Worm (Caenorhabditis elegans) whole organism, L4 larva: ENCODE results near the gene F21A3.3.

Experiments
- F49E8.2 ChIP-seq: sonication (generic microtip); optimal IDR thresholded peaks from 2 replicates; lab custom pipeline; 2016; ENCODE audit warnings: missing compliant biosample characterization, mild to moderate bottlenecking, missing genetic modification characterization, borderline replicate concordance
- R02D3.7 ChIP-seq: fragments of 150-350 bp; sonication (generic microtip); optimal IDR thresholded peaks from 3 replicates; lab custom pipeline; 2014; ENCODE audit warnings: missing biosample characterization, missing genetic modification characterization
- T20F7.1 ChIP-seq: fragments of 200-800 bp; sonication (Bioruptor generic); optimal IDR thresholded peaks from 2 replicates; lab custom pipeline; 2018; ENCODE audit warnings: mild to moderate bottlenecking, missing genetic modification characterization, missing compliant biosample characterization
- T26A8.4 ChIP-seq: fragments of 200-800 bp; sonication (Bioruptor generic); IDR thresholded peaks from 2 replicates; pipeline ENCODE4 v1.3.6; 2022; ENCODE audit warnings: missing genetic modification characterization, missing compliant biosample characterization
- Y105C5A.15 ChIP-seq: fragments of 200-800 bp; sonication (Bioruptor generic); IDR thresholded peaks from 2 replicates; pipeline ENCODE4 v1.3.6; 2022; ENCODE audit warnings: missing genetic modification characterization, missing compliant biosample characterization
- Y5F2A.4 ChIP-seq: fragments of 200-800 bp; sonication (Bioruptor generic); optimal IDR thresholded peaks from 2 replicates; lab custom pipeline; 2018; ENCODE audit warnings: mild to moderate bottlenecking, missing genetic modification characterization, missing compliant biosample characterization
- ZK337.2 ChIP-seq: fragments of 200-800 bp; sonication (Bioruptor generic); IDR thresholded peaks from 2 replicates; pipeline ENCODE4 v1.3.6; 2022; ENCODE audit warnings: missing genetic modification reagents, missing genetic modification characterization, missing compliant biosample characterization
- ZK546.5 ChIP-seq, 2 experiments: sonication (generic microtip); optimal IDR thresholded peaks; 2 replicates each; lab custom pipeline; 2017; ENCODE audit warnings: missing biosample characterization in 2 of 2, missing genetic modification characterization in 2 of 2
- arid-1 ChIP-seq: fragments of 200-800 bp; sonication (Bioruptor generic); conservative IDR thresholded peaks from 2 replicates; pipeline ENCODE4 v1.3.6; 2022; ENCODE audit warnings: missing genetic modification reagents, missing genetic modification characterization, missing compliant biosample characterization
- attf-4 ChIP-seq: sonication (generic microtip); optimal IDR thresholded peaks from 3 replicates; lab custom pipeline; 2017; ENCODE audit warnings: missing biosample characterization, missing genetic modification characterization
- ceh-28 ChIP-seq: fragments of 150-350 bp; optimal IDR thresholded peaks from 2 replicates; lab custom pipeline; 2014; ENCODE audit warnings: missing biosample characterization, missing genetic modification reagents, missing genetic modification characterization
- ceh-62 ChIP-seq: sonication (generic microtip); optimal IDR thresholded peaks from 2 replicates; lab custom pipeline; 2017; ENCODE audit warnings: missing biosample characterization, missing genetic modification characterization
- ceh-82 ChIP-seq: sonication (generic microtip); optimal IDR thresholded peaks from 2 replicates; lab custom pipeline; 2017; ENCODE audit warnings: missing biosample characterization, missing genetic modification characterization
- ces-1 ChIP-seq: fragments of 150-350 bp; sonication (generic microtip); optimal IDR thresholded peaks from 4 replicates; lab custom pipeline; 2014; ENCODE audit warnings: missing biosample characterization, missing genetic modification reagents, missing genetic modification characterization
- daf-8 ChIP-seq: fragments of 200-800 bp; sonication (Bioruptor generic); IDR thresholded peaks from 2 replicates; pipeline ENCODE4 v1.3.6; 2022; ENCODE audit warnings: missing genetic modification characterization, missing compliant biosample characterization
- dpl-1 ChIP-seq: fragments of 150-350 bp; optimal IDR thresholded peaks from 2 replicates; lab custom pipeline; 2014; ENCODE audit warnings: missing biosample characterization, missing genetic modification reagents, missing genetic modification characterization
- duxl-1 ChIP-seq: sonication (generic microtip); optimal IDR thresholded peaks from 2 replicates; lab custom pipeline; 2016; ENCODE audit warnings: mild to moderate bottlenecking, missing genetic modification characterization, moderate library complexity, missing compliant biosample characterization; ENCODE audit not compliant: poor library complexity
- dve-1 ChIP-seq: sonication (generic microtip); optimal IDR thresholded peaks from 2 replicates; lab custom pipeline; 2017; ENCODE audit warnings: antibody characterized with exemption, mild to moderate bottlenecking, missing genetic modification characterization, missing compliant biosample characterization; ENCODE audit not compliant: insufficient read depth
- egl-43 ChIP-seq: fragments of 200-800 bp; sonication (Bioruptor generic); IDR thresholded peaks from 2 replicates; pipeline ENCODE4 v1.3.6; 2022; ENCODE audit warnings: missing genetic modification reagents, missing genetic modification characterization, missing compliant biosample characterization
- gei-8 ChIP-seq: fragments of 200-800 bp; sonication (Bioruptor generic); optimal IDR thresholded peaks from 2 replicates; lab custom pipeline; 2018; ENCODE audit warnings: mild to moderate bottlenecking, missing genetic modification characterization, missing compliant biosample characterization
- hlh-11 ChIP-seq: fragments of 200-800 bp; sonication (Bioruptor generic); optimal IDR thresholded peaks from 2 replicates; lab custom pipeline; 2018; ENCODE audit warnings: mild to moderate bottlenecking, missing genetic modification characterization, missing compliant biosample characterization
- hlh-30 ChIP-seq: sonication (generic microtip); optimal IDR thresholded peaks from 2 replicates; lab custom pipeline; 2017; ENCODE audit warnings: antibody characterized with exemption, mild to moderate bottlenecking, missing genetic modification characterization, missing compliant biosample characterization; ENCODE audit not compliant: insufficient read depth
- hmg-1.1 ChIP-seq: fragments of 200-800 bp; sonication (Bioruptor generic); IDR thresholded peaks from 2 replicates; pipeline ENCODE4 v1.3.6; 2022; ENCODE audit warnings: missing genetic modification reagents, missing genetic modification characterization, missing compliant biosample characterization
- jun-1 ChIP-seq: fragments of 150-350 bp; optimal IDR thresholded peaks from 2 replicates; lab custom pipeline; 2014; ENCODE audit warnings: missing biosample characterization, missing genetic modification reagents, missing genetic modification characterization
- lim-7 ChIP-seq: fragments of 200-800 bp; sonication (Bioruptor generic); IDR thresholded peaks from 2 replicates; pipeline ENCODE4 v1.3.6; 2022; ENCODE audit warnings: missing genetic modification characterization, missing compliant biosample characterization
- lin-1 ChIP-seq: fragments of 200-800 bp; sonication (Bioruptor generic); IDR thresholded peaks from 2 replicates; pipeline ENCODE4 v1.3.6; 2022; ENCODE audit warnings: missing genetic modification reagents, missing genetic modification characterization, missing compliant biosample characterization
- lin-13 ChIP-seq: fragments of 150-350 bp; optimal IDR thresholded peaks from 2 replicates; lab custom pipeline; 2014; ENCODE audit warnings: missing biosample characterization, missing genetic modification reagents, missing genetic modification characterization
- lin-15B ChIP-seq: fragments of 150-350 bp; sonication (generic microtip); optimal IDR thresholded peaks from 3 replicates; lab custom pipeline; 2014; ENCODE audit warnings: missing biosample characterization, missing genetic modification characterization
- lin-29 ChIP-seq: fragments of 200-800 bp; sonication (Bioruptor generic); IDR thresholded peaks from 2 replicates; pipeline ENCODE4 v1.3.6; 2022; ENCODE audit warnings: missing genetic modification reagents, missing genetic modification characterization, missing compliant biosample characterization
- lin-39 ChIP-seq: fragments of 150-350 bp; optimal IDR thresholded peaks from 2 replicates; lab custom pipeline; 2014; ENCODE audit warnings: missing biosample characterization, missing genetic modification reagents, missing genetic modification characterization
- lsy-2 ChIP-seq, 2 experiments: fragments of 150-350 bp in 1 of 2; sonication (generic microtip) in 1 of 2; optimal IDR thresholded peaks; 2 replicates each; lab custom pipeline; 2014 to 2017; ENCODE audit warnings: missing biosample characterization in 2 of 2, missing genetic modification characterization in 2 of 2
- madf-5 ChIP-seq, 2 experiments: fragments of 200-800 bp; sonication (Bioruptor generic); IDR thresholded peaks; 2 replicates each; pipeline ENCODE4 v1.3.6; 2022; ENCODE audit warnings: missing compliant biosample characterization in 2 of 2, missing genetic modification characterization in 2 of 2
- mdl-1 ChIP-seq, 2 experiments: fragments of 150-350 bp in 1 of 2; sonication (generic microtip) in 1 of 2; optimal IDR thresholded peaks; 2 replicates each; lab custom pipeline; 2014 to 2017; ENCODE audit warnings: missing biosample characterization in 2 of 2, missing genetic modification characterization in 2 of 2
- mep-1 ChIP-seq: fragments of 150-350 bp; sonication (generic microtip); optimal IDR thresholded peaks from 3 replicates; lab custom pipeline; 2014; ENCODE audit warnings: missing biosample characterization, missing genetic modification characterization
- mxl-3 ChIP-seq: fragments of 200-800 bp; sonication (Bioruptor generic); optimal IDR thresholded peaks from 2 replicates; lab custom pipeline; 2018; ENCODE audit warnings: mild to moderate bottlenecking, missing genetic modification characterization, missing compliant biosample characterization
- nhr-10 ChIP-seq: fragments of 150-350 bp; optimal IDR thresholded peaks from 2 replicates; lab custom pipeline; 2014; ENCODE audit warnings: missing biosample characterization, missing genetic modification characterization
- nhr-102 ChIP-seq: sonication (generic microtip); optimal IDR thresholded peaks from 2 replicates; lab custom pipeline; 2016; ENCODE audit warnings: mild to moderate bottlenecking, missing genetic modification characterization, moderate library complexity, missing compliant biosample characterization
- nhr-237 ChIP-seq: sonication (generic microtip); optimal IDR thresholded peaks from 2 replicates; lab custom pipeline; 2017; ENCODE audit warnings: missing biosample characterization, missing genetic modification characterization
- nhr-25 ChIP-seq: sonication (generic microtip); optimal IDR thresholded peaks from 2 replicates; lab custom pipeline; 2017; ENCODE audit warnings: missing genetic modification characterization, mild to moderate bottlenecking, missing compliant biosample characterization, antibody characterized with exemption, moderate library complexity, borderline replicate concordance; ENCODE audit not compliant: insufficient read depth
- nhr-28 ChIP-seq: fragments of 150-350 bp; optimal IDR thresholded peaks from 2 replicates; lab custom pipeline; 2014; ENCODE audit warnings: missing biosample characterization, missing genetic modification characterization
- nhr-42 ChIP-seq: fragments of 200-800 bp; sonication (Bioruptor generic); IDR thresholded peaks from 2 replicates; pipeline ENCODE4 v1.3.6; 2022; ENCODE audit warnings: missing genetic modification characterization, missing compliant biosample characterization
- nhr-48 ChIP-seq: sonication (generic microtip); optimal IDR thresholded peaks from 2 replicates; lab custom pipeline; 2016; ENCODE audit warnings: mild to moderate bottlenecking, missing genetic modification characterization, missing compliant biosample characterization
- skn-1 ChIP-seq: fragments of 150-350 bp; optimal IDR thresholded peaks from 2 replicates; lab custom pipeline; 2014; ENCODE audit warnings: missing biosample characterization, missing genetic modification characterization
- tra-1 ChIP-seq: fragments of 200-800 bp; sonication (Bioruptor generic); IDR thresholded peaks from 2 replicates; pipeline ENCODE4 v1.3.6; 2022; ENCODE audit warnings: missing genetic modification reagents, missing genetic modification characterization, missing compliant biosample characterization
- unc-62 ChIP-seq, 3 experiments: fragments of 150-350 bp in 1 of 3; sonication (generic microtip); optimal IDR thresholded peaks in 2 of 3; peaks in 1 of 3; 1 replicate in 1 of 3; 2 replicates in 2 of 3; lab custom pipeline; 2014 to 2017; ENCODE audit warnings: missing biosample characterization in 3 of 3, missing genetic modification characterization in 3 of 3, missing genetic modification reagents in 3 of 3, missing genotype in 1 of 3
- vab-7 ChIP-seq: fragments of 200-800 bp; sonication (Bioruptor generic); IDR thresholded peaks from 2 replicates; pipeline ENCODE4 v1.3.6; 2022; ENCODE audit warnings: missing genetic modification reagents, missing genetic modification characterization, missing compliant biosample characterization
- zag-1 ChIP-seq: fragments of 150-350 bp; optimal IDR thresholded peaks from 2 replicates; lab custom pipeline; 2014; ENCODE audit warnings: missing biosample characterization, missing genetic modification characterization
- ztf-11 ChIP-seq: fragments of 150-350 bp; optimal IDR thresholded peaks from 2 replicates; lab custom pipeline; 2014; ENCODE audit warnings: missing biosample characterization, missing genetic modification characterization

Gene F21A3.3

ce11 chrV:15551642-15552041 lies 34.1 kb downstream of the F21A3.3 start (continued):
- TF ChIP-seq ceh-28 (tag; lab: Kevin White, UChicago) (no peak), ceh-62 (tag; lab: Kevin White, UChicago) (no peak), daf-8 (GFP tag; lab: Robert Waterston, UW) (0 out of 2 replicates have a peak, but pooled peaks have one; percentile 40), egl-43 (GFP tag; lab: Robert Waterston, UW) (peak; percentile 95), dpl-1 (peak; percentile 10), lin-1 (no peak), nhr-237 (no peak), ZK546.5 (tag; optimal IDR thresholded peaks at IDR 0.05; lab: Kevin White, UChicago) (no peak), madf-5 (GFP tag; IDR thresholded peaks at IDR 0.05; lab: Robert Waterston, UW) (peak; percentile 51 to 73; a peak in 1 of 4 replicates), ces-1 (GFP tag; lab: Kevin White, UChicago) (no peak), zag-1 (tag; lab: Kevin White, UChicago) (no peak), nhr-102 (tag; lab: Kevin White, UChicago) (peak; percentile 54), hlh-30 (tag; lab: Kevin White, UChicago) (peak; percentile 90), nhr-25 (tag; lab: Kevin White, UChicago) (no peak), lin-13 (GFP tag; lab: Kevin White, UChicago) (peak; percentile 47), hmg-1.1 (GFP tag; lab: Robert Waterston, UW) (peak; percentile 79), jun-1 (tag; lab: Kevin White, UChicago) (no peak), ztf-11 (tag; lab: Kevin White, UChicago) (no peak), Y5F2A.4 (GFP tag; lab: Kevin White, UChicago) (peak; percentile 47), nhr-28 (tag; lab: Kevin White, UChicago) (peak; percentile 9), T20F7.1 (GFP tag; lab: Kevin White, UChicago) (no peak), nhr-48 (tag; lab: Kevin White, UChicago) (peak; percentile 25), gei-8 (GFP tag; lab: Kevin White, UChicago) (no peak)

- TF ChIP-seq nhr-237: no peak
- TF ChIP-seq arid-1 (GFP tag; lab: Robert Waterston, UW): peak; percentile 63
- 0 out of 2 replicates have a peak, but pooled peaks have one; percentile 37 for TF ChIP-seq vab-7 (GFP tag; lab: Robert Waterston, UW)
- no peak for TF ChIP-seq lin-15B (tag; lab: Kevin White, UChicago)
- TF ChIP-seq dpl-1: no peak
- TF ChIP-seq zag-1 (tag; lab: Kevin White, UChicago): no peak
- 0 out of 2 replicates have a peak, but pooled peaks have one; percentile 28 for TF ChIP-seq Y105C5A.15
- no peak for TF ChIP-seq attf-4 (tag; lab: Kevin White, UChicago)
- no peak for TF ChIP-seq ZK337.2 (GFP tag; lab: Robert Waterston, UW)
- no peak for TF ChIP-seq nhr-102 (tag; lab: Kevin White, UChicago)
- peak; percentile 19 for TF ChIP-seq hlh-30 (tag; lab: Kevin White, UChicago)
- 0 out of 2 replicates have a peak, but pooled peaks have one; percentile 53 for TF ChIP-seq tra-1 (GFP tag; lab: Robert Waterston, UW)
- no peak for TF ChIP-seq nhr-10 (tag; lab: Kevin White, UChicago)
- TF ChIP-seq nhr-42 (GFP tag; lab: Robert Waterston, UW): 0 out of 2 replicates have a peak, but pooled peaks have one; percentile 9
- peak; percentile 76 for TF ChIP-seq lim-7 (GFP tag; lab: Robert Waterston, UW)
- TF ChIP-seq dve-1 (tag; lab: Kevin White, UChicago): no peak
- TF ChIP-seq duxl-1 (tag; lab: Kevin White, UChicago): no peak
- no peak for TF ChIP-seq mxl-3 (GFP tag; lab: Kevin White, UChicago)
- TF ChIP-seq lin-29: no peak
- no peak for TF ChIP-seq R02D3.7 (tag; lab: Kevin White, UChicago)
- TF ChIP-seq unc-62 (GFP tag; optimal IDR thresholded peaks at IDR 0.05 in 1 of 2; lab: Kevin White, UChicago): peak in 1 of 2 experiments; percentile 96
- no peak for TF ChIP-seq unc-62 (tag; optimal IDR thresholded peaks at IDR 0.05; lab: Kevin White, UChicago)
- TF ChIP-seq lsy-2 (tag; optimal IDR thresholded peaks at IDR 0.05; lab: Kevin White, UChicago): peak in 1 of 2 experiments; percentile 25
- TF ChIP-seq T26A8.4: peak; percentile 56
- TF ChIP-seq skn-1 (tag; lab: Kevin White, UChicago): no peak
- TF ChIP-seq mep-1: peak; percentile 28
- no peak for TF ChIP-seq mdl-1 (tag; optimal IDR thresholded peaks at IDR 0.05; lab: Kevin White, UChicago)
- TF ChIP-seq hlh-11 (tag; lab: Kevin White, UChicago): peak; percentile 11
- no peak for TF ChIP-seq F49E8.2
- TF ChIP-seq ceh-82 (tag; lab: Kevin White, UChicago): no peak
- TF ChIP-seq lin-39 (tag; lab: Kevin White, UChicago): no peak
- peak; percentile 87 for TF ChIP-seq egl-43 (GFP tag; lab: Robert Waterston, UW)
- no peak for TF ChIP-seq gei-8 (GFP tag; lab: Kevin White, UChicago)
Measured at ce11 chrV:15553869-15554268, 36.4 kb downstream of the F21A3.3 start.
